Worm (Caenorhabditis elegans): ENCODE data around the gene clec-158.

clec-158 gene

ce11 chrIII:6898518-6898917, 39.1 kb upstream of the clec-158 start (continued):
- peak; percentile 26 for TF ChIP-seq lin-13 (GFP tag; optimal IDR thresholded peaks at IDR 0.05)
- TF ChIP-seq nhr-84 (tag; optimal IDR thresholded peaks at IDR 0.05), result no peak
- no peak for TF ChIP-seq sox-4 (tag; optimal IDR thresholded peaks at IDR 0.05)
- TF ChIP-seq egl-27 (tag; optimal IDR thresholded peaks at IDR 0.05), result no peak
- peak; percentile 9 to 21 for TF ChIP-seq efl-1 (optimal IDR thresholded peaks at IDR 0.05)
- peak in 1 of 2 experiments; percentile 11 for TF ChIP-seq efl-1 (GFP tag; optimal IDR thresholded peaks at IDR 0.05 in 1 of 2)
- TF ChIP-seq isw-1 (GFP tag; IDR thresholded peaks at IDR 0.05), result no peak
- TF ChIP-seq zip-4 (GFP tag; optimal IDR thresholded peaks at IDR 0.05), result no peak
- TF ChIP-seq pqm-1 (tag; optimal IDR thresholded peaks at IDR 0.05), result no peak
- peak; percentile 4 for TF ChIP-seq lir-3 (tag; optimal IDR thresholded peaks at IDR 0.05; ENCODE audit: poor library complexity)
- TF ChIP-seq mab-9 (GFP tag; IDR thresholded peaks at IDR 0.05), result no peak
- TF ChIP-seq nhr-71 (tag; optimal IDR thresholded peaks at IDR 0.05), result peak; percentile 91
- TF ChIP-seq nhr-85 (tag), result peak; percentile 85
- TF ChIP-seq hlh-17 (GFP tag; optimal IDR thresholded peaks at IDR 0.05; ENCODE audit: borderline replicate concordance), result no peak
- TF ChIP-seq dpl-1 (GFP tag; optimal IDR thresholded peaks at IDR 0.05), result peak in 2 of 3 experiments; percentile 10 to 31
- peak; percentile 44 for TF ChIP-seq nhr-47 (tag; optimal IDR thresholded peaks at IDR 0.05)
- TF ChIP-seq unc-98 (GFP tag; IDR thresholded peaks at IDR 0.05), result no peak
- TF ChIP-seq skn-1 (tag; optimal IDR thresholded peaks at IDR 0.05), result no peak
- peak; percentile 40 for TF ChIP-seq ztf-4 (tag; optimal IDR thresholded peaks at IDR 0.05)
- no peak for TF ChIP-seq pax-3 (tag; optimal IDR thresholded peaks at IDR 0.05)
- no peak for TF ChIP-seq fkh-10 (GFP tag; optimal IDR thresholded peaks at IDR 0.05)
- peak in 1 of 2 experiments; percentile 23 for TF ChIP-seq mdl-1 (tag; optimal IDR thresholded peaks at IDR 0.05)
- peak; percentile 50 for TF ChIP-seq grh-1 (GFP tag; IDR thresholded peaks at IDR 0.05)
- TF ChIP-seq nhr-19 (GFP tag; conservative IDR thresholded peaks at IDR 0.05), result peak; percentile 79
- TF ChIP-seq hpl-2 (GFP tag; optimal IDR thresholded peaks at IDR 0.05), result no peak
- TF ChIP-seq lin-14 (GFP tag; optimal IDR thresholded peaks at IDR 0.05), result peak; percentile 82
- peak; percentile 48 for TF ChIP-seq blmp-1 (tag; optimal IDR thresholded peaks at IDR 0.05)
- no peak for TF ChIP-seq tlp-1 (tag; optimal IDR thresholded peaks at IDR 0.05)
- no peak for TF ChIP-seq zag-1 (tag; optimal IDR thresholded peaks at IDR 0.05)
- no peak for TF ChIP-seq ceh-90 (tag; optimal IDR thresholded peaks at IDR 0.05)
- TF ChIP-seq efl-3 (GFP tag; optimal IDR thresholded peaks at IDR 0.05), result no peak
- TF ChIP-seq nhr-77 (tag; optimal IDR thresholded peaks at IDR 0.05), result no peak
- TF ChIP-seq swsn-7 (tag; optimal IDR thresholded peaks at IDR 0.05), result peak; percentile 12
- no peak for TF ChIP-seq unc-30 (tag; optimal IDR thresholded peaks at IDR 0.05)
- peak; percentile 58 for TF ChIP-seq tbx-2 (tag; optimal IDR thresholded peaks at IDR 0.05)
- peak; percentile 5 for TF ChIP-seq fos-1 (tag; optimal IDR thresholded peaks at IDR 0.05)
- peak; percentile 56 for TF ChIP-seq unc-130 (tag; optimal IDR thresholded peaks at IDR 0.05)
- TF ChIP-seq egl-13 (tag; optimal IDR thresholded peaks at IDR 0.05), result no peak
- no peak for TF ChIP-seq ztf-11 (tag; optimal IDR thresholded peaks at IDR 0.05)
- TF ChIP-seq ceh-8 (GFP tag; optimal IDR thresholded peaks at IDR 0.05), result no peak

ce11 chrIII:6897587-6898064, 38.2 kb upstream of the clec-158 start, which contains the start of gene T07E3.4:
T07E3.4 (plus strand) TSS chrIII:6898014.
- TF ChIP-seq ztf-4 (tag; optimal IDR thresholded peaks at IDR 0.05) (peak; percentile 85), fkh-4 (tag; optimal IDR thresholded peaks at IDR 0.05; ENCODE audit: borderline replicate concordance) (no peak), elt-3 (tag; optimal IDR thresholded peaks at IDR 0.05) (peak in 4 of 6 experiments; percentile 20 to 94 (median 68)), elt-2 (tag; optimal IDR thresholded peaks at IDR 0.05) (peak; percentile 30), lin-15B (tag; optimal IDR thresholded peaks at IDR 0.05) (no peak), F16B12.6 (tag; optimal IDR thresholded peaks at IDR 0.05) (peak; percentile 33), ceh-88 (GFP tag; IDR thresholded peaks at IDR 0.05) (no peak), hlh-4 (tag; optimal IDR thresholded peaks at IDR 0.05) (no peak), zag-1 (tag; optimal IDR thresholded peaks at IDR 0.05) (no peak), isw-1 (GFP tag; IDR thresholded peaks at IDR 0.05) (no peak), ceh-82 (tag; optimal IDR thresholded peaks at IDR 0.05) (peak; percentile 9 to 73 (median 72)), mef-2 (tag; optimal IDR thresholded peaks at IDR 0.05) (peak; percentile 59), ces-1 (GFP tag; optimal IDR thresholded peaks at IDR 0.05) (no peak), hpl-2 (GFP tag; optimal IDR thresholded peaks at IDR 0.05) (no peak), lir-3 (tag; optimal IDR thresholded peaks at IDR 0.05; ENCODE audit: poor library complexity) (peak; percentile 72), alr-1 (tag; optimal IDR thresholded peaks at IDR 0.05; ENCODE audit: borderline replicate concordance) (no peak), tbx-2 (tag; optimal IDR thresholded peaks at IDR 0.05) (peak; percentile 89), nhr-237 (tag; optimal IDR thresholded peaks at IDR 0.05) (no peak), nhr-11 (tag; optimal IDR thresholded peaks at IDR 0.05) (peak; percentile 68), pqm-1 (tag; optimal IDR thresholded peaks at IDR 0.05) (no peak), unc-30 (tag; optimal IDR thresholded peaks at IDR 0.05) (no peak)
